Worm (Caenorhabditis elegans) whole organism, L1 larva: ENCODE results near the gene sphr-1.
A peak's percentile ranks its signal among the peaks of the same experiment; 100 is the strongest.

Experiments
- C04F5.9 ChIP-seq: sonication (generic microtip); optimal IDR thresholded peaks from 2 replicates; lab custom pipeline; 2016; ENCODE audit warnings: missing genetic modification characterization, missing compliant biosample characterization
- C16A3.4 ChIP-seq: fragments of 150-350 bp; optimal IDR thresholded peaks from 2 replicates; lab custom pipeline; 2014; ENCODE audit warnings: missing biosample characterization, missing genetic modification characterization
- C34B4.2 ChIP-seq: sonication (generic microtip); optimal IDR thresholded peaks from 2 replicates; lab custom pipeline; 2017; ENCODE audit warnings: mild to moderate bottlenecking, missing genetic modification characterization, missing compliant biosample characterization
- Y116A8C.19 ChIP-seq: sonication (generic microtip); optimal IDR thresholded peaks from 2 replicates; lab custom pipeline; 2016; ENCODE audit warnings: missing compliant biosample characterization, missing genetic modification characterization, borderline replicate concordance
- aly-2 ChIP-seq: fragments of 150-350 bp; optimal IDR thresholded peaks from 2 replicates; lab custom pipeline; 2014; ENCODE audit warnings: missing biosample characterization, missing genetic modification characterization
- ama-1 ChIP-seq: fragments of 150-350 bp; optimal IDR thresholded peaks from 2 replicates; lab custom pipeline; 2014
- ceh-63 ChIP-seq: fragments of 200-800 bp; sonication (Bioruptor generic); optimal IDR thresholded peaks from 2 replicates; lab custom pipeline; 2018; ENCODE audit warnings: mild to moderate bottlenecking, missing genetic modification characterization, missing compliant biosample characterization
- ceh-8 ChIP-seq: fragments of 200-800 bp; sonication (Bioruptor generic); optimal IDR thresholded peaks from 2 replicates; lab custom pipeline; 2018; ENCODE audit warnings: mild to moderate bottlenecking, missing genetic modification characterization, moderate library complexity, missing compliant biosample characterization
- ceh-82 ChIP-seq, 3 experiments: fragments of 150-350 bp in 1 of 3; sonication (generic microtip) in 2 of 3; optimal IDR thresholded peaks; 2 replicates each; lab custom pipeline; 2014 to 2017; ENCODE audit warnings: missing biosample characterization in 3 of 3, missing genetic modification characterization in 3 of 3
- ceh-88 ChIP-seq: fragments of 200-800 bp; sonication (Bioruptor generic); IDR thresholded peaks from 2 replicates; pipeline ENCODE4 v1.3.6; 2022; ENCODE audit warnings: missing genetic modification characterization, missing compliant biosample characterization
- ceh-90 ChIP-seq: sonication (generic microtip); optimal IDR thresholded peaks from 2 replicates; lab custom pipeline; 2016; ENCODE audit warnings: missing genetic modification characterization, missing compliant biosample characterization
- dpl-1 ChIP-seq, 3 experiments: fragments of 150-350 bp in 2 of 3; sonication (generic microtip) in 1 of 3; optimal IDR thresholded peaks; 2 replicates each; lab custom pipeline; 2014 to 2017; ENCODE audit warnings: missing biosample characterization in 3 of 3, missing genetic modification characterization in 3 of 3, missing genetic modification reagents in 3 of 3
- efl-1 ChIP-seq, 4 experiments: fragments of 150-350 bp; optimal IDR thresholded peaks in 3 of 4; peaks in 1 of 4; 1 replicate in 1 of 4; 2 replicates in 3 of 4; lab custom pipeline; 2014; ENCODE audit warnings: missing biosample characterization in 2 of 4, missing genetic modification characterization in 2 of 4, missing genetic modification reagents in 2 of 4
- elt-2 ChIP-seq: sonication (generic microtip); optimal IDR thresholded peaks from 2 replicates; lab custom pipeline; 2016; ENCODE audit warnings: missing genetic modification characterization, mild to moderate bottlenecking, inconsistent platforms, missing compliant biosample characterization, missing genetic modification reagents
- elt-3 ChIP-seq, 6 experiments: fragments of 150-350 bp in 1 of 6; sonication (generic microtip); optimal IDR thresholded peaks; 2 replicates each; lab custom pipeline; 2017 to 2018; ENCODE audit warnings: missing biosample characterization in 6 of 6, missing genetic modification characterization in 6 of 6, inconsistent platforms in 1 of 6
- ets-5 ChIP-seq: fragments of 200-800 bp; sonication (Bioruptor generic); IDR thresholded peaks from 2 replicates; pipeline ENCODE4 v1.3.6; 2022; ENCODE audit warnings: missing genetic modification characterization, missing compliant biosample characterization
- fkh-10 ChIP-seq: sonication (generic microtip); optimal IDR thresholded peaks from 2 replicates; lab custom pipeline; 2017; ENCODE audit warnings: missing biosample characterization, missing genetic modification reagents, missing genetic modification characterization
- fkh-8 ChIP-seq: sonication (generic microtip); optimal IDR thresholded peaks from 2 replicates; lab custom pipeline; 2016; ENCODE audit warnings: mild to moderate bottlenecking, missing genetic modification characterization, missing compliant biosample characterization
- fos-1 ChIP-seq: fragments of 150-350 bp; optimal IDR thresholded peaks from 2 replicates; lab custom pipeline; 2014; ENCODE audit warnings: missing biosample characterization, missing genetic modification characterization
- jun-1 ChIP-seq: fragments of 150-350 bp; optimal IDR thresholded peaks from 2 replicates; lab custom pipeline; 2014; ENCODE audit warnings: missing biosample characterization, missing genetic modification reagents, missing genetic modification characterization
- lin-14 ChIP-seq: fragments of 200-800 bp; sonication (Bioruptor generic); optimal IDR thresholded peaks from 2 replicates; lab custom pipeline; 2018; ENCODE audit warnings: mild to moderate bottlenecking, missing genetic modification characterization, moderate library complexity, missing compliant biosample characterization
- lsy-2 ChIP-seq, 2 experiments: fragments of 150-350 bp; optimal IDR thresholded peaks; 2 replicates each; lab custom pipeline; 2014; ENCODE audit warnings: missing biosample characterization in 2 of 2, missing genetic modification characterization in 2 of 2
- mdl-1 ChIP-seq, 2 experiments: fragments of 150-350 bp; optimal IDR thresholded peaks; 2 replicates each; lab custom pipeline; 2014 to 2017; ENCODE audit warnings: missing biosample characterization in 2 of 2, missing genetic modification characterization in 2 of 2, inconsistent platforms in 1 of 2
- nhr-11 ChIP-seq: fragments of 150-350 bp; optimal IDR thresholded peaks from 2 replicates; lab custom pipeline; 2014; ENCODE audit warnings: missing biosample characterization, missing genetic modification characterization
- nhr-12 ChIP-seq: sonication (generic microtip); optimal IDR thresholded peaks from 2 replicates; lab custom pipeline; 2017; ENCODE audit warnings: missing biosample characterization, missing genetic modification characterization
- nhr-19 ChIP-seq: fragments of 200-800 bp; sonication (Bioruptor generic); conservative IDR thresholded peaks from 2 replicates; pipeline ENCODE4 v1.3.6; 2022; ENCODE audit warnings: missing genetic modification characterization, missing compliant biosample characterization
- nhr-237 ChIP-seq: fragments of 150-350 bp; optimal IDR thresholded peaks from 2 replicates; lab custom pipeline; 2014; ENCODE audit warnings: missing biosample characterization, missing genetic modification characterization
- nhr-28 ChIP-seq: fragments of 150-350 bp; optimal IDR thresholded peaks from 2 replicates; lab custom pipeline; 2014; ENCODE audit warnings: missing biosample characterization, missing genetic modification characterization
- nhr-47 ChIP-seq: sonication (generic microtip); optimal IDR thresholded peaks from 2 replicates; lab custom pipeline; 2016; ENCODE audit warnings: mild to moderate bottlenecking, missing genetic modification characterization, moderate library complexity, missing compliant biosample characterization
- nhr-71 ChIP-seq: sonication (generic microtip); optimal IDR thresholded peaks from 2 replicates; lab custom pipeline; 2016; ENCODE audit warnings: mild to moderate bottlenecking, missing genetic modification characterization, moderate library complexity, missing compliant biosample characterization
- nhr-85 ChIP-seq: sonication (generic microtip); peaks from one replicate; lab custom pipeline; 2016; ENCODE audit warnings: missing genetic modification characterization, inconsistent platforms, missing compliant biosample characterization
- nhr-90 ChIP-seq: sonication (generic microtip); optimal IDR thresholded peaks from 2 replicates; lab custom pipeline; 2016; ENCODE audit warnings: mild to moderate bottlenecking, missing genetic modification characterization, missing compliant biosample characterization; ENCODE audit not compliant: poor library complexity
- pag-3 ChIP-seq: sonication (generic microtip); optimal IDR thresholded peaks from 2 replicates; lab custom pipeline; 2017; ENCODE audit warnings: missing genetic modification characterization, mild to moderate bottlenecking, missing compliant biosample characterization, antibody characterized with exemption, borderline replicate concordance; ENCODE audit not compliant: insufficient read depth
- pax-3 ChIP-seq: fragments of 200-800 bp; sonication (Bioruptor generic); optimal IDR thresholded peaks from 2 replicates; lab custom pipeline; 2018; ENCODE audit warnings: mild to moderate bottlenecking, missing genetic modification characterization, moderate library complexity, missing compliant biosample characterization
- rnt-1 ChIP-seq: sonication (generic microtip); optimal IDR thresholded peaks from 2 replicates; lab custom pipeline; 2016; ENCODE audit warnings: mild to moderate bottlenecking, missing genetic modification characterization, moderate library complexity, missing compliant biosample characterization
- skn-1 ChIP-seq: fragments of 150-350 bp; optimal IDR thresholded peaks from 2 replicates; lab custom pipeline; 2014; ENCODE audit warnings: missing biosample characterization, missing genetic modification characterization
- snpc-4 ChIP-seq: fragments of 150-350 bp; optimal IDR thresholded peaks from 2 replicates; lab custom pipeline; 2014; ENCODE audit warnings: missing biosample characterization, missing genetic modification characterization
- sox-4 ChIP-seq: sonication (generic microtip); optimal IDR thresholded peaks from 2 replicates; lab custom pipeline; 2016; ENCODE audit warnings: missing genetic modification characterization, missing compliant biosample characterization
- swsn-7 ChIP-seq: sonication (generic microtip); optimal IDR thresholded peaks from 2 replicates; lab custom pipeline; 2016; ENCODE audit warnings: missing genetic modification characterization, missing compliant biosample characterization
- tbx-2 ChIP-seq: sonication (generic microtip); optimal IDR thresholded peaks from 2 replicates; lab custom pipeline; 2016; ENCODE audit warnings: missing genetic modification characterization, missing compliant biosample characterization
- unc-130 ChIP-seq: fragments of 150-350 bp; optimal IDR thresholded peaks from 2 replicates; lab custom pipeline; 2017; ENCODE audit warnings: missing biosample characterization, missing genetic modification characterization, inconsistent platforms
- unc-30 ChIP-seq: sonication (generic microtip); optimal IDR thresholded peaks from 2 replicates; lab custom pipeline; 2017; ENCODE audit warnings: missing biosample characterization, missing genetic modification characterization
- unc-86 ChIP-seq: sonication (generic microtip); optimal IDR thresholded peaks from 2 replicates; lab custom pipeline; 2016; ENCODE audit warnings: missing genetic modification characterization, missing compliant biosample characterization
- xbp-1 ChIP-seq: sonication (generic microtip); optimal IDR thresholded peaks from 2 replicates; lab custom pipeline; 2016; ENCODE audit warnings: missing genetic modification characterization, missing compliant biosample characterization
- ztf-11 ChIP-seq, 2 experiments: sonication (generic microtip); optimal IDR thresholded peaks; 2 replicates each; lab custom pipeline; 2016 to 2017; ENCODE audit warnings: missing genetic modification characterization in 2 of 2, missing biosample characterization in 1 of 2, missing compliant biosample characterization in 1 of 2

sphr-1 gene

DNA sequence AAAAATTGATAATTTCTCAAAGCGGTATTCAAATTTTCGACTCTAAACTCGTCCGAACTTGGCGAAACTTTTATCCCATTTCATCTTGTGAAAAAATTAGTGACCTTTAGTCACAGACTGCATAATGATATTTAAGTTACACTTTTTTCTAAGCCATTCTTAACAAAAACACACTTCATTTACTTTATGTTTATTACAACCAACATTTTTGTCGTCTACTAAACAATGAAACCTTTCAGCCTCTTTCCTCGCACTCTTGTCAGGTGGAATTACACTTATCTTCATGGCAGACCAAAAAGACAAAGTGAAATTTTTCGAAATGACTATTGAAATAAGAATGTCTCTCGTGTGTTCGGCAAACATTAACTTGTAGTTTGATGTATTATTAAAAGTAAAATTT lies 27.5 kb upstream of the sphr-1 start:
- TF ChIP-seq nhr-71 (tag; lab: Kevin White, UChicago) (peak; percentile 50), lin-14 (GFP tag; lab: Kevin White, UChicago) (peak; percentile 6), ceh-82 (tag; optimal IDR thresholded peaks at IDR 0.05; lab: Kevin White, UChicago) (no peak), efl-1 (optimal IDR thresholded peaks at IDR 0.05; lab: Kevin White, UChicago) (peak in 1 of 2 experiments; percentile 11), efl-1 (GFP tag; optimal IDR thresholded peaks at IDR 0.05 in 1 of 2; lab: Kevin White, UChicago) (no peak), ceh-8 (GFP tag; lab: Kevin White, UChicago) (no peak), ztf-11 (tag; optimal IDR thresholded peaks at IDR 0.05; lab: Kevin White, UChicago) (no peak), fkh-8 (tag; lab: Kevin White, UChicago) (no peak), ama-1 (lab: Kevin White, UChicago) (peak; percentile 73), skn-1 (no peak), C34B4.2 (tag; lab: Kevin White, UChicago) (no peak), sox-4 (tag; lab: Kevin White, UChicago) (no peak), xbp-1 (no peak), C04F5.9 (tag; lab: Kevin White, UChicago) (no peak), nhr-11 (tag; lab: Kevin White, UChicago) (no peak), dpl-1 (GFP tag; optimal IDR thresholded peaks at IDR 0.05; lab: Kevin White, UChicago) (no peak), nhr-237 (tag; lab: Kevin White, UChicago) (no peak), lsy-2 (tag; optimal IDR thresholded peaks at IDR 0.05; lab: Kevin White, UChicago) (peak in 1 of 2 experiments; percentile 43), pag-3 (tag; lab: Kevin White, UChicago) (no peak), unc-130 (no peak), unc-86 (tag; lab: Kevin White, UChicago) (no peak), jun-1 (tag; lab: Kevin White, UChicago) (peak; percentile 42), snpc-4 (tag; lab: Kevin White, UChicago) (no peak), nhr-90 (peak; percentile 10), ceh-88 (GFP tag; lab: Robert Waterston, UW) (no peak), swsn-7 (tag; lab: Kevin White, UChicago) (no peak), nhr-19 (GFP tag; lab: Robert Waterston, UW) (0 out of 2 replicates have a peak, but pooled peaks have one; percentile 5), Y116A8C.19 (tag; lab: Kevin White, UChicago) (no peak), nhr-28 (tag; lab: Kevin White, UChicago) (no peak), tbx-2 (tag; lab: Kevin White, UChicago) (no peak), unc-30 (tag; lab: Kevin White, UChicago) (no peak), elt-3 (tag; optimal IDR thresholded peaks at IDR 0.05; lab: Kevin White, UChicago) (peak in 2 of 6 experiments; percentile 35 to 46), nhr-47 (tag; lab: Kevin White, UChicago) (peak; percentile 21), aly-2 (tag; lab: Kevin White, UChicago) (peak; percentile 54), C16A3.4 (tag; lab: Kevin White, UChicago) (no peak), ceh-90 (no peak), ceh-63 (GFP tag; lab: Kevin White, UChicago) (no peak), nhr-85 (peak; percentile 70), fos-1 (tag; lab: Kevin White, UChicago) (no peak), nhr-12 (tag; lab: Kevin White, UChicago) (no peak), ets-5 (GFP tag; lab: Robert Waterston, UW) (no peak), elt-2 (tag; lab: Kevin White, UChicago) (no peak), fkh-10 (no peak), rnt-1 (tag; lab: Kevin White, UChicago) (no peak), mdl-1 (tag; optimal IDR thresholded peaks at IDR 0.05; lab: Kevin White, UChicago) (no peak), pax-3 (no peak)
